Worm (Caenorhabditis elegans): ENCODE results near the gene F54C9.9.

F54C9.9 gene

DNA sequence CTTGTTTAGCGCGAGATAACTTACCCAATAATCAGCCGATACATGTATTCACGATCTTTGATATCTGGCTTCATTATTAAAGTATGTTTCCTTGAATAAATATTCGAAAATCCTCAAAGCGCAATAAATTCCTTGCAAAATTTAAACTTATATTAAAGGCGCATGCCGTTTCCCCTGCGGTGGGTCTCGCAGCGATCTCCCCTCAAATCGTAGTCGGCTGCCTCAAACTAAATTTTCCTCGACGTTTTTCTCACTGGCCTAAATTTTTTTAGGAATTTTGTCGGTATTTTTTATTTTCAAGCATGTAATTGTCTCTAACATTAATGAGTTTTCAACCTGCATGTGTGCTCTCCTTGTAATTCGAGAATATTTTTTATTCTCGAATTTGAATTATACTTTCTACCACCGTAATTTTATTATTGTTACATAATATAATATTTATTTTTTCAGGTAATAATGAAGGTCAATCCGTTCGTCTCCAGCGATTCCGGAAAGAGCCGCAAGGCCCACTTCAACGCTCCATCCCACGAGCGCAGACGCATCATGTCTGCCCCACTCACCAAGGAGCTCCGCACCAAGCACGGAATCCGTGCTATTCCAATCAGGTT lies 24.6 kb downstream of the F54C9.9 start, which contains the start of the genes cpf-1 and rpl-26 (continued):
- TF ChIP-seq elt-3 (tag; optimal IDR thresholded peaks at IDR 0.05) (peak in 1 of 6 experiments; percentile 84), aly-2 (tag; optimal IDR thresholded peaks at IDR 0.05) (no peak), jun-1 (tag; optimal IDR thresholded peaks at IDR 0.05) (peak; percentile 37), lsy-2 (tag; optimal IDR thresholded peaks at IDR 0.05) (peak; percentile 70 to 93), unc-30 (tag; optimal IDR thresholded peaks at IDR 0.05) (no peak), fkh-4 (tag; optimal IDR thresholded peaks at IDR 0.05; ENCODE audit: borderline replicate concordance) (no peak), dpl-1 (GFP tag; optimal IDR thresholded peaks at IDR 0.05) (peak; percentile 65 to 78 (median 67)), ces-1 (GFP tag; optimal IDR thresholded peaks at IDR 0.05) (no peak), efl-1 (optimal IDR thresholded peaks at IDR 0.05) (peak; percentile 72 to 73), efl-1 (GFP tag; optimal IDR thresholded peaks at IDR 0.05 in 1 of 2) (peak; percentile 73 to 96), sox-4 (tag; optimal IDR thresholded peaks at IDR 0.05) (no peak), nhr-71 (tag; optimal IDR thresholded peaks at IDR 0.05) (peak; percentile 70), nhr-11 (tag; optimal IDR thresholded peaks at IDR 0.05) (no peak), sptf-1 (tag; optimal IDR thresholded peaks at IDR 0.05) (no peak), tbx-2 (tag; optimal IDR thresholded peaks at IDR 0.05) (no peak), ceh-90 (tag; optimal IDR thresholded peaks at IDR 0.05) (no peak), fkh-8 (tag; optimal IDR thresholded peaks at IDR 0.05) (peak; percentile 32), nhr-237 (tag; optimal IDR thresholded peaks at IDR 0.05) (no peak), nhr-76 (tag; optimal IDR thresholded peaks at IDR 0.05) (no peak), elt-2 (tag; optimal IDR thresholded peaks at IDR 0.05) (no peak), C04F5.9 (tag; optimal IDR thresholded peaks at IDR 0.05) (no peak), ceh-82 (tag; optimal IDR thresholded peaks at IDR 0.05) (peak; percentile 10 to 61 (median 23)), irx-1 (tag; optimal IDR thresholded peaks at IDR 0.05) (no peak), isw-1 (GFP tag; IDR thresholded peaks at IDR 0.05) (peak; percentile 38; the same call in 1 of the 2 replicates), nhr-84 (tag; optimal IDR thresholded peaks at IDR 0.05) (no peak), hlh-17 (GFP tag; optimal IDR thresholded peaks at IDR 0.05; ENCODE audit: borderline replicate concordance) (no peak), zag-1 (tag; optimal IDR thresholded peaks at IDR 0.05) (no peak), fos-1 (tag; optimal IDR thresholded peaks at IDR 0.05) (peak; percentile 25), blmp-1 (tag; optimal IDR thresholded peaks at IDR 0.05) (peak; percentile 67), ceh-63 (GFP tag; optimal IDR thresholded peaks at IDR 0.05) (no peak), nhr-19 (GFP tag; conservative IDR thresholded peaks at IDR 0.05) (peak; percentile 38), unc-62 (GFP tag; optimal IDR thresholded peaks at IDR 0.05) (no peak), mdl-1 (tag; optimal IDR thresholded peaks at IDR 0.05) (peak in 1 of 2 experiments; percentile 39), skn-1 (tag; optimal IDR thresholded peaks at IDR 0.05) (peak; percentile 58), snpc-4 (tag; optimal IDR thresholded peaks at IDR 0.05) (peak; percentile 4), swsn-7 (tag; optimal IDR thresholded peaks at IDR 0.05) (peak; percentile 53), C16A3.4 (tag; optimal IDR thresholded peaks at IDR 0.05) (peak; percentile 61), sup-37 (GFP tag; optimal IDR thresholded peaks at IDR 0.05) (no peak), unc-130 (tag; optimal IDR thresholded peaks at IDR 0.05) (peak; percentile 56), hlh-4 (tag; optimal IDR thresholded peaks at IDR 0.05) (no peak), nhr-20 (tag; optimal IDR thresholded peaks at IDR 0.05) (peak; percentile 71), lin-15B (tag; optimal IDR thresholded peaks at IDR 0.05) (peak; percentile 29), ztf-4 (tag; optimal IDR thresholded peaks at IDR 0.05) (no peak), snu-23 (GFP tag; optimal IDR thresholded peaks at IDR 0.05) (peak; percentile 69), xbp-1 (tag; optimal IDR thresholded peaks at IDR 0.05) (peak; percentile 48), unc-98 (GFP tag; IDR thresholded peaks at IDR 0.05) (no peak), nhr-85 (tag) (peak; percentile 48), lir-3 (tag; optimal IDR thresholded peaks at IDR 0.05; ENCODE audit: poor library complexity) (no peak), mep-1 (tag; optimal IDR thresholded peaks at IDR 0.05) (peak; percentile 69), nhr-77 (tag; optimal IDR thresholded peaks at IDR 0.05) (peak; percentile 37)

Data from whole organism, L1 larva.